Fruit fly (Drosophila melanogaster): ENCODE results near the gene Mp.

dm6 chr3L:6981109-6981741 is 17.4 kb upstream of the Mp start:
- peak; percentile 98 for TF ChIP-seq crol (GFP tag; IDR thresholded peaks at IDR 0.05)
- TF ChIP-seq grau (tag; optimal IDR thresholded peaks at IDR 0.05): no peak
- no peak for TF ChIP-seq stwl (tag; optimal IDR thresholded peaks at IDR 0.05)
- TF ChIP-seq Fer1 (GFP tag; optimal IDR thresholded peaks at IDR 0.05): no peak
